Fruit fly (Drosophila melanogaster) whole organism, adult: ENCODE results near the gene RabX4.

Experiments used
- CG11617 ChIP-seq: fragments of 200-800 bp; sonication (Bioruptor generic); optimal IDR thresholded peaks from 2 replicates; lab custom pipeline; 2017; ENCODE audit warnings: mild to moderate bottlenecking, missing biosample characterization, missing genetic modification reagents, missing genetic modification characterization
- CG12768 ChIP-seq: fragments of 200-800 bp; sonication (Bioruptor generic); optimal IDR thresholded peaks from 2 replicates; lab custom pipeline; 2017; ENCODE audit warnings: missing biosample characterization, missing genetic modification characterization, mild to moderate bottlenecking, moderate library complexity, missing genetic modification reagents
- CG1620 ChIP-seq: fragments of 200-800 bp; sonication (Bioruptor generic); optimal IDR thresholded peaks from 2 replicates; lab custom pipeline; 2016; ENCODE audit warnings: missing biosample characterization, missing genetic modification characterization
- CG5204 ChIP-seq: fragments of 200-800 bp; sonication (Bioruptor generic); optimal IDR thresholded peaks from 2 replicates; lab custom pipeline; 2016; ENCODE audit warnings: missing biosample characterization, missing genetic modification characterization
- CG7045 ChIP-seq: fragments of 200-800 bp; sonication (Bioruptor generic); optimal IDR thresholded peaks from 2 replicates; lab custom pipeline; 2017; ENCODE audit warnings: missing biosample characterization, mild to moderate bottlenecking, missing genetic modification characterization
- CG7101 ChIP-seq: fragments of 200-800 bp; sonication (Bioruptor generic); optimal IDR thresholded peaks from 2 replicates; lab custom pipeline; 2018; ENCODE audit warnings: missing biosample characterization, mild to moderate bottlenecking, missing genetic modification characterization, moderate library complexity
- Clk ChIP-seq: fragments of 200-800 bp; sonication (Bioruptor generic); optimal IDR thresholded peaks from 2 replicates; lab custom pipeline; 2017; ENCODE audit warnings: missing biosample characterization, missing genetic modification characterization
- Crg-1 ChIP-seq: fragments of 200-800 bp; sonication (Bioruptor generic); optimal IDR thresholded peaks from 2 replicates; lab custom pipeline; 2016; ENCODE audit warnings: missing biosample characterization, missing genetic modification characterization
- Hr96 ChIP-seq: fragments of 200-800 bp; sonication (Bioruptor generic); optimal IDR thresholded peaks from 2 replicates; lab custom pipeline; 2016; ENCODE audit warnings: missing biosample characterization, missing genetic modification characterization
- Mnt ChIP-seq: fragments of 200-800 bp; sonication (Bioruptor generic); optimal IDR thresholded peaks from 2 replicates; lab custom pipeline; 2016; ENCODE audit warnings: missing biosample characterization, mild to moderate bottlenecking, missing genetic modification characterization
- kay ChIP-seq: fragments of 200-800 bp; sonication (Bioruptor generic); peaks from one replicate; lab custom pipeline; 2016; ENCODE audit warnings: missing biosample characterization, missing genetic modification characterization, borderline replicate concordance
- pad ChIP-seq: fragments of 200-800 bp; sonication (Bioruptor generic); optimal IDR thresholded peaks from 3 replicates; lab custom pipeline; 2017; ENCODE audit warnings: missing biosample characterization, missing genetic modification characterization, mild to moderate bottlenecking, moderate library complexity, missing genetic modification reagents
- tj ChIP-seq: fragments of 200-800 bp; sonication (Bioruptor generic); optimal IDR thresholded peaks from 3 replicates; lab custom pipeline; 2017; ENCODE audit warnings: missing biosample characterization, mild to moderate bottlenecking, missing genetic modification characterization, moderate library complexity
- toe ChIP-seq: fragments of 200-800 bp; sonication (Bioruptor generic); optimal IDR thresholded peaks from 2 replicates; lab custom pipeline; 2016; ENCODE audit warnings: missing biosample characterization, missing genetic modification characterization

DNA sequence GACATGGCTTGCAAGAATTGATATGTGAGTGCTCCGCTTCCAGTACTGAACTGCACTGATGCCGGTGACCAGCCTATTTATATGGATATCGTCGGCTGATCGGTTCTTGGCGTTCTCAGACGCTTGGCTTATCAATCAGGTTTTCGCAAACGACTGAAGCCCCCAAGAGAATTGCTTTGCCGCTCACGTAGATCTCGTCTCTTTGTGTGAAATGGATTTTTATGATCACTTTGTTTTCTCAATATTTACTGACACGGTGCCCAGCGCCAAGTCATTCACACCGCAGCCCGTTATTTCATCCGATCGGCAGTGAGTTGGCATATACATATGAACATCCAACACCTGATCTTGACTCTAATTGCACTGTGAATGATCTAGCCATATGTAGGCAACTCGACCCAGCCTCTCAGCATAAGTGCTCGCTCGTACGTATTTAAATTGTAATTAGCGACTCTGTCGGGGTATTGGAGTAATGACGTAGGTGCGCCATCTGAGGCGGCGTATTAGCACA is 32.2 kb upstream of the RabX4 start, which contains the start of gene CG13639:
- TF ChIP-seq CG12768, result no peak
- no peak for TF ChIP-seq CG7101 (tag; lab: Kevin White, UChicago)
- TF ChIP-seq kay (GFP tag; lab: Kevin White, UChicago), result no peak
- TF ChIP-seq Mnt, result no peak
- no peak for TF ChIP-seq CG1620 (GFP tag; lab: Kevin White, UChicago)
- no peak for TF ChIP-seq Clk
- no peak for TF ChIP-seq CG7045 (GFP tag; lab: Kevin White, UChicago)
- no peak for TF ChIP-seq CG5204 (GFP tag; lab: Kevin White, UChicago)
- no peak for TF ChIP-seq CG11617 (GFP tag; lab: Kevin White, UChicago)
- TF ChIP-seq tj (GFP tag; lab: Kevin White, UChicago), result no peak
- TF ChIP-seq pad (GFP tag; lab: Kevin White, UChicago), result no peak
- no peak for TF ChIP-seq Crg-1 (GFP tag; lab: Kevin White, UChicago)
- TF ChIP-seq Hr96, result no peak
- no peak for TF ChIP-seq toe (GFP tag; lab: Kevin White, UChicago)
